Fruit fly (Drosophila melanogaster) whole organism, prepupa: ENCODE measurements around the gene Uck.

Experiments used
- Blimp-1 ChIP-seq: fragments of 200-800 bp; sonication (Bioruptor generic); optimal IDR thresholded peaks from 3 replicates; lab custom pipeline; 2017; ENCODE audit warnings: missing biosample characterization, missing genetic modification characterization, mild to moderate bottlenecking, moderate library complexity, missing genetic modification reagents
- CG11294 ChIP-seq: fragments of 200-800 bp; sonication (Bioruptor generic); IDR thresholded peaks from 2 replicates; pipeline ENCODE4 v1.3.6; 2022; ENCODE audit warnings: missing biosample characterization, missing genetic modification characterization
- CG11762 ChIP-seq: fragments of 200-800 bp; sonication (Bioruptor generic); optimal IDR thresholded peaks from 3 replicates; lab custom pipeline; 2016; ENCODE audit warnings: missing biosample characterization, missing genetic modification characterization; ENCODE audit not compliant: insufficient read depth
- CG11902 ChIP-seq: fragments of 200-800 bp; sonication (Bioruptor generic); optimal IDR thresholded peaks from 3 replicates; lab custom pipeline; 2016; ENCODE audit warnings: missing biosample characterization, missing genetic modification characterization
- CG1621 ChIP-seq: fragments of 200-800 bp; sonication (Bioruptor generic); optimal IDR thresholded peaks from 3 replicates; lab custom pipeline; 2018; ENCODE audit warnings: missing biosample characterization, mild to moderate bottlenecking, missing genetic modification characterization
- CG16779 ChIP-seq: fragments of 200-800 bp; sonication (Bioruptor generic); optimal IDR thresholded peaks from 3 replicates; lab custom pipeline; 2017; ENCODE audit warnings: missing biosample characterization, mild to moderate bottlenecking, missing genetic modification characterization
- CG3032 ChIP-seq: fragments of 200-800 bp; optimal IDR thresholded peaks from 2 replicates; lab custom pipeline; 2019; ENCODE audit warnings: missing biosample characterization, mild to moderate bottlenecking, missing genetic modification characterization, moderate library complexity
- CG31627 ChIP-seq: fragments of 200-800 bp; sonication (Bioruptor generic); optimal IDR thresholded peaks from 3 replicates; lab custom pipeline; 2016; ENCODE audit warnings: missing biosample characterization, missing genetic modification characterization
- CG32006 ChIP-seq: fragments of 200-800 bp; sonication (Bioruptor generic); optimal IDR thresholded peaks from 3 replicates; lab custom pipeline; 2017; ENCODE audit warnings: missing biosample characterization, mild to moderate bottlenecking, missing genetic modification characterization
- CG34406 ChIP-seq: fragments of 200-800 bp; sonication (Bioruptor generic); optimal IDR thresholded peaks from 3 replicates; lab custom pipeline; 2016; ENCODE audit warnings: missing biosample characterization, missing genetic modification characterization
- CG3919 ChIP-seq: fragments of 200-800 bp; sonication (Bioruptor generic); optimal IDR thresholded peaks from 3 replicates; lab custom pipeline; 2016; ENCODE audit warnings: missing biosample characterization, missing genetic modification characterization
- CG6163 ChIP-seq: fragments of 200-800 bp; sonication (Bioruptor generic); IDR thresholded peaks from 3 replicates; pipeline ENCODE4 v1.3.6; 2022; ENCODE audit warnings: missing biosample characterization, missing genetic modification characterization
- CG6276 ChIP-seq: fragments of 200-800 bp; sonication (Bioruptor generic); optimal IDR thresholded peaks from 2 replicates; lab custom pipeline; 2017; ENCODE audit warnings: missing biosample characterization, mild to moderate bottlenecking, missing genetic modification characterization
- CG6792 ChIP-seq: fragments of 200-800 bp; sonication (Bioruptor generic); optimal IDR thresholded peaks from 3 replicates; lab custom pipeline; 2016; ENCODE audit warnings: missing biosample characterization, missing genetic modification characterization
- CG6808 ChIP-seq: fragments of 200-800 bp; sonication (Bioruptor generic); optimal IDR thresholded peaks from 3 replicates; lab custom pipeline; 2017; ENCODE audit warnings: missing biosample characterization, missing genetic modification characterization, mild to moderate bottlenecking, moderate library complexity, missing genetic modification reagents
- CG6854 ChIP-seq: fragments of 200-800 bp; sonication (Bioruptor generic); optimal IDR thresholded peaks from 2 replicates; lab custom pipeline; 2017; ENCODE audit warnings: missing biosample characterization, mild to moderate bottlenecking, missing genetic modification characterization
- CG7368 ChIP-seq: fragments of 200-800 bp; sonication (Bioruptor generic); optimal IDR thresholded peaks from 3 replicates; lab custom pipeline; 2016; ENCODE audit warnings: missing biosample characterization, missing genetic modification characterization
- CG8119 ChIP-seq: fragments of 200-800 bp; sonication (Bioruptor generic); IDR thresholded peaks from 3 replicates; pipeline ENCODE4 v1.3.6; 2022; ENCODE audit warnings: missing biosample characterization, missing genetic modification characterization
- CG8319 ChIP-seq: fragments of 200-800 bp; sonication (Bioruptor generic); optimal IDR thresholded peaks from 3 replicates; lab custom pipeline; 2016; ENCODE audit warnings: missing biosample characterization, missing genetic modification characterization
- CG8632 ChIP-seq: fragments of 200-800 bp; sonication (Bioruptor generic); optimal IDR thresholded peaks from 3 replicates; lab custom pipeline; 2016; ENCODE audit warnings: missing biosample characterization, missing genetic modification characterization
- CG9139 ChIP-seq: fragments of 200-800 bp; sonication (Bioruptor generic); optimal IDR thresholded peaks from 3 replicates; lab custom pipeline; 2017; ENCODE audit warnings: missing biosample characterization, mild to moderate bottlenecking, missing genetic modification characterization
- Eip75B ChIP-seq: fragments of 200-800 bp; sonication (Bioruptor generic); optimal IDR thresholded peaks from 3 replicates; lab custom pipeline; 2016; ENCODE audit warnings: missing biosample characterization, missing genetic modification characterization
- Ets21C ChIP-seq: fragments of 200-800 bp; sonication (Bioruptor generic); optimal IDR thresholded peaks from 3 replicates; lab custom pipeline; 2016; ENCODE audit warnings: missing biosample characterization, missing genetic modification characterization
- Ets96B ChIP-seq: fragments of 200-800 bp; optimal IDR thresholded peaks from 2 replicates; lab custom pipeline; 2019; ENCODE audit warnings: missing biosample characterization, mild to moderate bottlenecking, missing genetic modification characterization, moderate library complexity
- Gug ChIP-seq: fragments of 200-800 bp; sonication (Bioruptor generic); IDR thresholded peaks from 2 replicates; pipeline ENCODE4 v1.3.6; 2022; ENCODE audit warnings: missing biosample characterization, missing genetic modification characterization
- Hr38 ChIP-seq: sonication (Bioruptor generic); optimal IDR thresholded peaks from 2 replicates; lab custom pipeline; 2016; ENCODE audit warnings: missing biosample characterization, missing genetic modification characterization
- Hr39 ChIP-seq: fragments of 200-800 bp; sonication (Bioruptor generic); optimal IDR thresholded peaks from 2 replicates; lab custom pipeline; 2016; ENCODE audit warnings: missing biosample characterization, missing genetic modification characterization
- Hr4 ChIP-seq: fragments of 200-800 bp; sonication (Bioruptor generic); optimal IDR thresholded peaks from 3 replicates; lab custom pipeline; 2016; ENCODE audit warnings: missing biosample characterization, missing genetic modification characterization
- Met ChIP-seq: fragments of 200-800 bp; sonication (Bioruptor generic); optimal IDR thresholded peaks from 3 replicates; lab custom pipeline; 2016; ENCODE audit warnings: missing biosample characterization, missing genetic modification characterization
- OdsH ChIP-seq: fragments of 200-800 bp; sonication (Bioruptor generic); optimal IDR thresholded peaks from 3 replicates; lab custom pipeline; 2016; ENCODE audit warnings: missing biosample characterization, missing genetic modification characterization
- Smox ChIP-seq: fragments of 200-800 bp; sonication (Bioruptor generic); optimal IDR thresholded peaks from 3 replicates; lab custom pipeline; 2016; ENCODE audit warnings: missing biosample characterization, missing genetic modification characterization
- Sox102F ChIP-seq: fragments of 200-800 bp; sonication (Bioruptor generic); optimal IDR thresholded peaks from 2 replicates; lab custom pipeline; 2016; ENCODE audit warnings: missing biosample characterization, mild to moderate bottlenecking, missing genetic modification characterization
- Sox14 ChIP-seq: fragments of 200-800 bp; sonication (Bioruptor generic); optimal IDR thresholded peaks from 3 replicates; lab custom pipeline; 2016; ENCODE audit warnings: missing biosample characterization, missing genetic modification characterization
- Sox15 ChIP-seq: fragments of 200-800 bp; sonication (Bioruptor generic); optimal IDR thresholded peaks from 3 replicates; lab custom pipeline; 2016; ENCODE audit warnings: missing biosample characterization, missing genetic modification characterization
- achi ChIP-seq: fragments of 200-800 bp; sonication (Bioruptor generic); optimal IDR thresholded peaks from 3 replicates; lab custom pipeline; 2016; ENCODE audit warnings: missing biosample characterization, missing genetic modification characterization
- acj6 ChIP-seq: fragments of 200-800 bp; sonication (Bioruptor generic); optimal IDR thresholded peaks from 3 replicates; lab custom pipeline; 2016; ENCODE audit warnings: missing biosample characterization, missing genetic modification characterization
- dac ChIP-seq: fragments of 200-800 bp; sonication (Bioruptor generic); optimal IDR thresholded peaks from 2 replicates; lab custom pipeline; 2017; ENCODE audit warnings: missing biosample characterization, mild to moderate bottlenecking, missing genetic modification characterization
- dsx ChIP-seq: fragments of 200-800 bp; optimal IDR thresholded peaks from 3 replicates; lab custom pipeline; 2019; ENCODE audit warnings: missing biosample characterization, mild to moderate bottlenecking, missing genetic modification characterization, moderate library complexity; ENCODE audit not compliant: poor library complexity, severe bottlenecking
- eg ChIP-seq: fragments of 200-800 bp; sonication (Bioruptor generic); IDR thresholded peaks from 3 replicates; pipeline ENCODE4 v1.3.6; 2022; ENCODE audit warnings: missing biosample characterization, missing genetic modification characterization
- fkh ChIP-seq: fragments of 200-800 bp; sonication (Bioruptor generic); optimal IDR thresholded peaks from 3 replicates; lab custom pipeline; 2017; ENCODE audit warnings: missing biosample characterization, mild to moderate bottlenecking, missing genetic modification characterization, moderate library complexity
- lz ChIP-seq: fragments of 200-800 bp; sonication (Bioruptor generic); optimal IDR thresholded peaks from 3 replicates; lab custom pipeline; 2016; ENCODE audit warnings: missing biosample characterization, missing genetic modification characterization
- net ChIP-seq: fragments of 200-800 bp; sonication (Bioruptor generic); optimal IDR thresholded peaks from 3 replicates; lab custom pipeline; 2016; ENCODE audit warnings: missing biosample characterization, missing genetic modification characterization
- pdm3 ChIP-seq: fragments of 200-800 bp; sonication (Bioruptor generic); optimal IDR thresholded peaks from 3 replicates; lab custom pipeline; 2016; ENCODE audit warnings: missing biosample characterization, missing genetic modification characterization
- salr ChIP-seq, 2 experiments: fragments of 200-800 bp; sonication (Bioruptor generic); optimal IDR thresholded peaks; 3 replicates each; lab custom pipeline; 2016 to 2018; ENCODE audit warnings: missing biosample characterization in 2 of 2, missing genetic modification characterization in 2 of 2, mild to moderate bottlenecking in 1 of 2
- topi ChIP-seq: fragments of 200-800 bp; sonication (Bioruptor generic); optimal IDR thresholded peaks from 3 replicates; lab custom pipeline; 2016; ENCODE audit warnings: missing biosample characterization, missing genetic modification characterization
- vri ChIP-seq: fragments of 200-800 bp; sonication (Bioruptor generic); optimal IDR thresholded peaks from 3 replicates; lab custom pipeline; 2016; ENCODE audit warnings: missing biosample characterization, mild to moderate bottlenecking, missing genetic modification characterization

Uck gene

dm6 chr3R:24263588-24264413 lies 26.2 kb upstream of the Uck start (continued):
- TF ChIP-seq pdm3 (GFP tag; lab: Kevin White, UChicago) (peak; percentile 24), CG11902 (GFP tag; lab: Kevin White, UChicago) (no peak), CG1621 (tag; lab: Kevin White, UChicago) (no peak), CG32006 (peak; percentile 34), Eip75B (peak; percentile 22), acj6 (GFP tag; lab: Kevin White, UChicago) (no peak), Smox (no peak), eg (GFP tag; lab: Robert Waterston, UW) (0 out of 3 replicates have a peak, but pooled peaks have one; percentile 28), Sox102F (GFP tag; lab: Kevin White, UChicago) (no peak), CG8632 (GFP tag; lab: Kevin White, UChicago) (no peak), CG11294 (no peak), salr (GFP tag; optimal IDR thresholded peaks at IDR 0.05; lab: Kevin White, UChicago) (peak in 1 of 2 experiments; percentile 13), Hr39 (peak; percentile 7), Sox14 (GFP tag; lab: Kevin White, UChicago) (no peak), CG16779 (tag; lab: Kevin White, UChicago) (no peak), Sox15 (no peak), fkh (GFP tag; lab: Kevin White, UChicago) (no peak), CG6276 (GFP tag; lab: Kevin White, UChicago) (no peak), CG7368 (no peak), net (GFP tag; lab: Kevin White, UChicago) (no peak), CG8119 (no peak), Hr4 (peak; percentile 61)

- TF ChIP-seq CG8319 (GFP tag; lab: Kevin White, UChicago) (no peak), vri (peak; percentile 27), CG3032 (tag; lab: Kevin White, UChicago) (no peak), salr (GFP tag; optimal IDR thresholded peaks at IDR 0.05; lab: Kevin White, UChicago) (no peak), CG11902 (GFP tag; lab: Kevin White, UChicago) (no peak), CG16779 (tag; lab: Kevin White, UChicago) (no peak), CG3919 (peak; percentile 4), CG6808 (GFP tag; lab: Kevin White, UChicago) (no peak), Sox15 (no peak), Blimp-1 (GFP tag; lab: Kevin White, UChicago) (no peak), dac (GFP tag; lab: Kevin White, UChicago) (no peak), Met (GFP tag; lab: Kevin White, UChicago) (no peak), CG8632 (GFP tag; lab: Kevin White, UChicago) (no peak), acj6 (GFP tag; lab: Kevin White, UChicago) (no peak), net (GFP tag; lab: Kevin White, UChicago) (no peak), CG11762 (GFP tag; lab: Kevin White, UChicago) (no peak), pdm3 (GFP tag; lab: Kevin White, UChicago) (no peak), Hr4 (no peak), CG34406 (GFP tag; lab: Kevin White, UChicago) (no peak), Hr39 (no peak), topi (GFP tag; lab: Kevin White, UChicago) (no peak), Ets21C (GFP tag; lab: Kevin White, UChicago) (no peak), CG6792 (GFP tag; lab: Kevin White, UChicago) (no peak), Ets96B (no peak), Gug (GFP tag; lab: Robert Waterston, UW) (no peak), CG8119 (no peak), CG6163 (no peak), CG9139 (GFP tag; lab: Kevin White, UChicago) (no peak), achi (no peak), CG31627 (no peak), CG6854 (GFP tag; lab: Kevin White, UChicago) (no peak), Smox (no peak), Hr38 (no peak), lz (GFP tag; lab: Kevin White, UChicago) (no peak), OdsH (no peak), dsx (GFP tag; lab: Kevin White, UChicago) (peak; percentile 12)
Observed at dm6 chr3R:24264414-24265363, 25.3 kb upstream of the Uck start.
